Worm (Caenorhabditis elegans): ENCODE data around the gene str-118.
A peak's percentile ranks its signal among the peaks of the same experiment; 100 is the strongest.

str-118 gene

ce11 chrV:10047189-10047588 is 4.8 kb upstream of the str-118 start:
- TF ChIP-seq nhr-10 (tag; optimal IDR thresholded peaks at IDR 0.05) (no peak), C34F6.9 (tag; optimal IDR thresholded peaks at IDR 0.05) (no peak), nhr-25 (tag; optimal IDR thresholded peaks at IDR 0.05) (no peak), fos-1 (tag; optimal IDR thresholded peaks at IDR 0.05) (no peak), ceh-82 (tag; optimal IDR thresholded peaks at IDR 0.05) (no peak)

- TF ChIP-seq lsy-2 (tag; optimal IDR thresholded peaks at IDR 0.05) (peak; percentile 14 to 90), ceh-16 (tag; optimal IDR thresholded peaks at IDR 0.05) (no peak), unc-55 (GFP tag; optimal IDR thresholded peaks at IDR 0.05) (peak; percentile 24), C34F6.9 (tag; optimal IDR thresholded peaks at IDR 0.05) (peak; percentile 47)
Observed at ce11 chrV:10054872-10055271, 2.9 kb downstream of the str-118 start, which contains the start of gene yif-1. Gene yif-1 (minus strand): TSS chrV:10054913.

- no peak for TF ChIP-seq lin-39 (tag; optimal IDR thresholded peaks at IDR 0.05)
- no peak for TF ChIP-seq blmp-1 (tag; optimal IDR thresholded peaks at IDR 0.05; ENCODE audit: insufficient read depth)
- TF ChIP-seq nhr-129 (tag; optimal IDR thresholded peaks at IDR 0.05): no peak
- TF ChIP-seq ceh-16 (tag; optimal IDR thresholded peaks at IDR 0.05): no peak
- TF ChIP-seq sma-9 (GFP tag; optimal IDR thresholded peaks at IDR 0.05): no peak
- no peak for TF ChIP-seq sma-9 (tag; optimal IDR thresholded peaks at IDR 0.05)
- TF ChIP-seq skn-1 (tag; optimal IDR thresholded peaks at IDR 0.05): no peak
- TF ChIP-seq C34F6.9 (tag; optimal IDR thresholded peaks at IDR 0.05): no peak
- TF ChIP-seq ZK546.5 (tag; optimal IDR thresholded peaks at IDR 0.05): no peak
- no peak for TF ChIP-seq nhr-21 (tag; optimal IDR thresholded peaks at IDR 0.05)
- TF ChIP-seq snpc-4 (tag; optimal IDR thresholded peaks at IDR 0.05): no peak
- TF ChIP-seq Y55F3AM.14 (GFP tag; optimal IDR thresholded peaks at IDR 0.05): no peak
- TF ChIP-seq ceh-82 (tag; optimal IDR thresholded peaks at IDR 0.05): no peak
- TF ChIP-seq nhr-10 (tag; optimal IDR thresholded peaks at IDR 0.05): no peak
Observed at ce11 chrV:10058748-10059147, 6.8 kb downstream of the str-118 start.

ce11 chrV:10060039-10060438 is 8.1 kb downstream of the str-118 start:
- TF ChIP-seq nhr-237 (tag; optimal IDR thresholded peaks at IDR 0.05): no peak
- no peak for TF ChIP-seq nhr-11 (tag; optimal IDR thresholded peaks at IDR 0.05)
- no peak for TF ChIP-seq ztf-11 (tag; optimal IDR thresholded peaks at IDR 0.05)
- peak; percentile 9 for TF ChIP-seq C34F6.9 (tag; optimal IDR thresholded peaks at IDR 0.05)
- no peak for TF ChIP-seq sma-3 (GFP tag; optimal IDR thresholded peaks at IDR 0.05)
- no peak for TF ChIP-seq ceh-82 (tag; optimal IDR thresholded peaks at IDR 0.05)
- no peak for TF ChIP-seq lin-13 (GFP tag; optimal IDR thresholded peaks at IDR 0.05)
- TF ChIP-seq unc-62 (GFP tag; optimal IDR thresholded peaks at IDR 0.05): no peak
- peak; percentile 6 for TF ChIP-seq nhr-129 (tag; optimal IDR thresholded peaks at IDR 0.05)
- TF ChIP-seq ama-1 (optimal IDR thresholded peaks at IDR 0.05): no peak
- TF ChIP-seq nhr-6 (tag; optimal IDR thresholded peaks at IDR 0.05): no peak

ce11 chrV:10064221-10064620 is 12.3 kb downstream of the str-118 start, which contains the start of gene fipr-13:
Gene fipr-13 (plus strand): TSS chrV:10064521.
- TF ChIP-seq R02D3.7 (tag; optimal IDR thresholded peaks at IDR 0.05): no peak
- TF ChIP-seq peb-1 (tag; optimal IDR thresholded peaks at IDR 0.05): no peak
- TF ChIP-seq unc-55 (GFP tag; optimal IDR thresholded peaks at IDR 0.05): no peak

ce11 chrV:10065679-10066078 is 13.7 kb downstream of the str-118 start:
- no peak for TF ChIP-seq ztf-11 (tag; optimal IDR thresholded peaks at IDR 0.05)
- no peak for TF ChIP-seq mbf-1 (tag; optimal IDR thresholded peaks at IDR 0.05)
- TF ChIP-seq nhr-77 (tag; optimal IDR thresholded peaks at IDR 0.05): no peak
- no peak for TF ChIP-seq skn-1 (tag; optimal IDR thresholded peaks at IDR 0.05)
- no peak for TF ChIP-seq F13H6.1 (tag; optimal IDR thresholded peaks at IDR 0.05)
- no peak for TF ChIP-seq sem-4 (tag; optimal IDR thresholded peaks at IDR 0.05)
- TF ChIP-seq zag-1 (tag; optimal IDR thresholded peaks at IDR 0.05): no peak

- TF ChIP-seq lin-13 (GFP tag; optimal IDR thresholded peaks at IDR 0.05): no peak
- TF ChIP-seq lsy-2 (tag; optimal IDR thresholded peaks at IDR 0.05): no peak
- no peak for TF ChIP-seq elt-1 (tag; optimal IDR thresholded peaks at IDR 0.05)
- no peak for TF ChIP-seq nhr-237 (tag; optimal IDR thresholded peaks at IDR 0.05)
- no peak for TF ChIP-seq nhr-21 (tag; optimal IDR thresholded peaks at IDR 0.05)
- no peak for TF ChIP-seq unc-39 (tag; optimal IDR thresholded peaks at IDR 0.05)
- no peak for TF ChIP-seq ceh-16 (tag; optimal IDR thresholded peaks at IDR 0.05)
- no peak for TF ChIP-seq nhr-11 (tag; optimal IDR thresholded peaks at IDR 0.05)
- no peak for TF ChIP-seq Y55F3AM.14 (GFP tag; optimal IDR thresholded peaks at IDR 0.05)
- TF ChIP-seq snpc-4 (tag; optimal IDR thresholded peaks at IDR 0.05): no peak
- no peak for TF ChIP-seq nhr-6 (tag; optimal IDR thresholded peaks at IDR 0.05)
- TF ChIP-seq zag-1 (tag; optimal IDR thresholded peaks at IDR 0.05): no peak
- no peak for TF ChIP-seq R02D3.7 (tag; optimal IDR thresholded peaks at IDR 0.05)
- TF ChIP-seq mbf-1 (tag; optimal IDR thresholded peaks at IDR 0.05): no peak
Observed at ce11 chrV:10066769-10067168, 14.8 kb downstream of the str-118 start, which contains the start of gene npr-39. Gene npr-39 (plus strand): TSS chrV:10067069.

Measured in whole organism, L2 larva.